Worm (Caenorhabditis elegans): ENCODE measurements around the gene Y49E10.30.

- TF ChIP-seq W03F9.2 (tag; optimal IDR thresholded peaks at IDR 0.05) (no peak), dao-5 (tag; optimal IDR thresholded peaks at IDR 0.05) (no peak), him-1 (tag; optimal IDR thresholded peaks at IDR 0.05) (no peak)
These were observed 18.0 kb upstream of the Y49E10.30 start, which contains the start of gene his-72 for ce11 chrIII:12368462-12369306.

Measured in whole organism, L4/young adult.